Fruit fly (Drosophila melanogaster): Measurements from ENCODE around the gene Npl4.

Npl4 gene

DNA sequence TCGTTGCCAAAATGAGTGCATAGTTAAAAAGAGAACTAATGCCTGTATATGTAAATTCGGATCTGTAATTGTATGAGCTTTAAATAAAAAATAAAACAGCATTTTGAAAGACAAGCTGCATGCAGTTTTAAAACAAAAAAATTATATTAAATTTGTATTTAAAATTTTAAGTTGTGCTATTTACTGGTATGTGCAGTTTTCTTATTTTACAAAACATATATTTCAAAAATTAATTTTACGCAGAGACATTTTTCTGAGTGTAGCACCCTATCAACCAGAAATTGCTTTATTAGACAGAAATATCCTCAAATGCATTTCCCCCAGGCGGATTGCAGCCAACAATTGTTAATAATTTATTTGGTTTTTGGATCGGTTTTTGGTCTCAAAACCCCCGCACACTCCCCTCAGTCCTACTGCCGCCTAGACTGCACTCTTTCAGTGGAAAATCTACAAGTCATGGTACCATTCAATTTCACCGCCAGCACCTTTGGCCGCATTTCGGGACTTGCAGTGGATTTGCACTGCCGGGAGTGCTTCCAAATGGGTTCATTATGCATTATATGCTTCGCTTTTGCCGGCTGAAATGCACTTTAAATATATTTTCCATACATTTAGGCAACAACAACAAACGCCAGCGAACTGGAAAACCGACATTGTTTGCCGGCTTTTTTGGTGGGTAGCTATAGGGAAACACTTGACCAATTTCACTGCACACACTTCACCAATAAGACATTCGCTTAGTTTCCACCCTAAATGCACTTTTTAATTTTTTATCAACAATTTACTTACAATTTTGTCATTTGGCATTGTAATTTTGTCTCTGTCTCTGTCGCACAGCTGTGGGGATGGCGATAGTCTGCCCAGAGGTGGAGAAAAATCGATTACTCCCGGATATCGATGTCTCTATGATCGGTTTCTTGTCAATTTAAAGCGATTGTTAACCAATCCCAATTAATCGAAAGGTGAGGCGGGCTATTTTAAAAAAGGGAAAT lies at the start of gene Npl4:
Gene Npl4, minus strand, starts transcription at position 863 of the 992 bp plus-strand sequence.
- TF ChIP-seq ttk (optimal IDR thresholded peaks at IDR 0.05) (no peak), Myc (optimal IDR thresholded peaks at IDR 0.05) (no peak), psq (optimal IDR thresholded peaks at IDR 0.05) (no peak), insv (optimal IDR thresholded peaks at IDR 0.05) (no peak), Sin3A (optimal IDR thresholded peaks at IDR 0.05) (no peak), h (optimal IDR thresholded peaks at IDR 0.05) (no peak)

DNA sequence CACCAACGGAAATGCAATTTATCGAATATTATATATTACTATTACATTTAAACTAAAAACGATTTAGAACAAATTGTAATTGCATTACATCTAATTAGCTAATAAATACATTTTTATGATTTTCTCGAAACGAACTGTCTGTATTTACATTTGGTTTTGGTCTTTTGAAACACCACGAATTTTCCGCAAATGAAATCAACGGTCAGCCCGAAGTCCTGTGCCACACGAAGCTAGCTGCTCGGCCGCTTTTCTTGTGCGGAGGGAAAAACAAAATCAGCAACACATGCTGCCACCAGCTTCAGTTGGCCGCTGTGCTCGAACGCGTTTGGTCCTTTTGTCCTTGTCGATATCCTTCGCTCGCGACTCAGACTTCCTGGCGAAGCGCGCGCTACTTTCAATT lies 41.0 kb upstream of the Npl4 start, which contains the start of gene Lgr3:
Gene Lgr3, plus strand, starts transcription at position 301 of the 400 bp plus-strand sequence.
- TF ChIP-seq ttk (optimal IDR thresholded peaks at IDR 0.05): no peak
- no peak for TF ChIP-seq Myc (optimal IDR thresholded peaks at IDR 0.05)
- no peak for TF ChIP-seq insv (optimal IDR thresholded peaks at IDR 0.05)
- TF ChIP-seq h (optimal IDR thresholded peaks at IDR 0.05): no peak
- TF ChIP-seq Sin3A (optimal IDR thresholded peaks at IDR 0.05): no peak
- no peak for TF ChIP-seq psq (optimal IDR thresholded peaks at IDR 0.05)

DNA sequence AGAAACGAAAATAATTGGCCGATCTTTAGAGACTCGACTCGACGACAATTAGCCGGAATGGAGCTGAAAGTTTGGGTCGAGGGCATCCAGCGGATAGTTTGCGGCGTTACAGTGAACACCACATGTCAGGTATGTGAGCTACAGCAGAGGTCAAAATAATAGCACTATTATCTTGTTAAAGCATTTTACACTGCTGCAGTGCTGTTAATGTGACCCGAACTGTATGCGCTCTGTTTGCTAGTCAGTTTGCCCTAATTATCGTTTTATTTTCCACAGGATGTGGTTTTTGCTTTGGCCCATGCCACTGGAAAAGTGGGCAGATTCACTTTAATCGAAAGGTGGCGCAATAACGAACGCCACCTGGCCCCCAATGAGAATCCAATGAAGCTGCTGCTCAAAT lies 37.9 kb upstream of the Npl4 start:
- no peak for TF ChIP-seq insv (optimal IDR thresholded peaks at IDR 0.05)

DNA sequence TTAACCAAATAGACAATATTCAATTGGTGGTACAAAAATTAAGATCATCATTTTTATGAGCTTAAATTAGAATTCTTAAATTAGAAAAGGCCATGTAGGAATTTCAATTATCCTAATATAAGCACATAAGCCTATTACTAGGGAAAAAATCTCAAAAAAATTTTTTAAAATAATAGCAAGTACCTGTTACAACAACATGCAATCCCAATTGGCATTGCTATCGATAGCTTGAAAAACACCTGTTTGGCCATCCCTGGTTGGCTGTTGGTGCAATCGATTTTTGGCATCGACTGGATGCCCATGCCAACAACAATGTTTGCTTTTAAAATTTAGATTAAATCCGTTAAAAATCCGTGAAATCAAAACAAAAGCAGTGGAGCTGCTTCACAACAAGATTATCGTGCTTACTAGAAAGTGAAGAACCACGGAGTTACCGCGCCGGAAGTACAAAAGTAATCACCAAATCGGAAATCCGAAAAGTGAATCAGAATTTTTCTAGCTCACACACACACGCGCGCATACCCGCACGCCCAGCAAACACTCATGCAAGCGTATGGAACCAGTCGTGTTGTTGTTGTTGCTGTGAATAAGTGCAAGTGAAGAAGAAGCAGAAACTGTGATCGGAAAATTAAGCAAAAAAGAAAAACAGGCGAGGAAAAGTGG lies 37.2 kb upstream of the Npl4 start, which contains the start of gene RASSF8:
Gene RASSF8, plus strand, starts transcription at position 265 of the 663 bp plus-strand sequence.
- TF ChIP-seq h (optimal IDR thresholded peaks at IDR 0.05): no peak
- TF ChIP-seq psq (optimal IDR thresholded peaks at IDR 0.05): no peak
- no peak for TF ChIP-seq ttk (optimal IDR thresholded peaks at IDR 0.05)
- no peak for TF ChIP-seq Sin3A (optimal IDR thresholded peaks at IDR 0.05)
- no peak for TF ChIP-seq Myc (optimal IDR thresholded peaks at IDR 0.05)
- no peak for TF ChIP-seq insv (optimal IDR thresholded peaks at IDR 0.05)

DNA sequence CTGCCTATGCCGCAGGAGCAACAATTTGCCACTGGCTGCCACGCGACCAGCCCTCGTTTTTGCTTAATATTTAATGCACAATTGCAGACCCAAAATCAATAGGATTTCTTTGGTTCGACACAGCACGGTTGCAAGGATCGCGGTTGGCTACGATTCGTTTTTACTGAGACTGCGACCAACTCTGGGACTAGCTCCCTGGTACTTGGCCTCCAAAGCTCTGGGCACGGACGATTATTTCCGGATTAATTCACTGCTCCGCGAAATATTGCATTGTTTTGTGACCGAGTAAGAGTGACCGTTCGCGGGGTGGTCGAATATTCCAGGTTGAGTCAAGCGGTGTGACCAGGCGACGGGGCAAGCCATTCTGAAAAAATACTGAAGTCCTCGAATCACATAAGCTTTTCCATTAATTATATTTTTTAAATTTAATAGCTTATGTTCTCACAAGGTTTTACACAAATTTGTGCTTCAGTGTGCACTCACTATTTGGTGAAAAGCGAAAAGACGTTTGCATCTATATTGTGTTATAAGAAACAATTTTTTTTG lies 36.6 kb upstream of the Npl4 start, which contains the start of gene Tnks:
Gene Tnks, minus strand, starts transcription at position 302 of the 546 bp plus-strand sequence.
- TF ChIP-seq ttk (optimal IDR thresholded peaks at IDR 0.05) (no peak), psq (optimal IDR thresholded peaks at IDR 0.05) (no peak), insv (optimal IDR thresholded peaks at IDR 0.05) (no peak), h (optimal IDR thresholded peaks at IDR 0.05) (no peak), Sin3A (optimal IDR thresholded peaks at IDR 0.05) (no peak), Myc (optimal IDR thresholded peaks at IDR 0.05) (no peak)

DNA sequence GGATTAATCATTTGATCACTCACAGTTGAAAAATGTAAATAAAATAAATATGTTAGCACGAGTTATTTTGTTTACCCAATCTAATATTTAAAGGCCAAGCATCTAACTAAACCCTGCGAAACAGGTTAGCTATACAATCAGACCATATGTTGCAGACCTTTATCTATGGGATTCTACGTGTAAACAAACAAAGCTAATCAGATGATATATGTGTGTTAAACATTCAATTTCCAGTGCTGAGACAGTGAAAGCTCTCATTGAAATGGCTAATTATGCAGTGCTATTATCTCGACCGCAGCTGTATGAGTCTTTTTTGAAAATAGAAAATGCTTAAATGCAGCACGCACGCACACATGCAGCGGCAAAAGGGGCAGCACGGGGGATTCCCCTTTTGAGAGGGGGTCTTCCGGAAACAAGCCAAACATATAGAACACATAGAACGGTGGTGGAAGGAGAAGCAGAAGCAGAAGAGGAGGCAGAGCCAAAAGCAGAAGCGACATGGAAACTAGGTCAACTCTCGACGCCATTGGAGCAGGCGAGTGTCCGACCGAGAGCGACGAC lies 35.5 kb upstream of the Npl4 start:
- TF ChIP-seq Myc (optimal IDR thresholded peaks at IDR 0.05): no peak
- TF ChIP-seq h (optimal IDR thresholded peaks at IDR 0.05): no peak
- no peak for TF ChIP-seq psq (optimal IDR thresholded peaks at IDR 0.05)
- TF ChIP-seq ttk (optimal IDR thresholded peaks at IDR 0.05): no peak
- TF ChIP-seq insv (optimal IDR thresholded peaks at IDR 0.05): no peak
- no peak for TF ChIP-seq Sin3A (optimal IDR thresholded peaks at IDR 0.05)

DNA sequence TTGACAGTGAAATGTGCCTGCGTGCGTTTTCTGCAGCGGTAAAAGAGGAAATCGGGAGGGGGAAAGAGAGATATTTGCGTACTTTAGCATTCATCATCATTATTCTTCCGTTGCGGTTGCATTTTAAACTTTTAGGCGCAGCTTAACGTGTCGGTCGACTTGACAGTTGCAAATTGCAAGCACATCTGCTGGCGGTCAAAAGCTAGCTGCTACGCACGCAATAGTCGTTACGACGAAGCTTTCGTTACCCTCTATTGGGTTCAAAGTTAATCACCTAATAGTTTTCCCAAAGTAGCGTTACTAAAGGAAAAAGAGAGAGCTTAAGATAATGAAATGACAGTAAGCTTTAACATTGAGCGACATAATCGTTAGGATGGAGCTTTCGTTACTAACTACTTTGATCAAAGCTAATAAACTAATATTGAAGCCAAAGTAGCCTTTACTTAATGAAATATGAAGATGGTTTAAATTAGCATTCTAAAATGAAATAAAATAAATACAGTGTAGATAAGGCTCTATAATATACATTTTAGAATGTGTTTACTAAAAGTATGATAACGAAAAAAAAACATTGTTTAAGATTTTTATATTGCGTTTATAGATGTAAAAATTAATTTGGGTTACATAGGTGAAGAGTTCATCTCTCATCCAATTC lies 27.7 kb upstream of the Npl4 start:
- TF ChIP-seq ttk (optimal IDR thresholded peaks at IDR 0.05): no peak
- no peak for TF ChIP-seq h (optimal IDR thresholded peaks at IDR 0.05)
- TF ChIP-seq insv (optimal IDR thresholded peaks at IDR 0.05): no peak

DNA sequence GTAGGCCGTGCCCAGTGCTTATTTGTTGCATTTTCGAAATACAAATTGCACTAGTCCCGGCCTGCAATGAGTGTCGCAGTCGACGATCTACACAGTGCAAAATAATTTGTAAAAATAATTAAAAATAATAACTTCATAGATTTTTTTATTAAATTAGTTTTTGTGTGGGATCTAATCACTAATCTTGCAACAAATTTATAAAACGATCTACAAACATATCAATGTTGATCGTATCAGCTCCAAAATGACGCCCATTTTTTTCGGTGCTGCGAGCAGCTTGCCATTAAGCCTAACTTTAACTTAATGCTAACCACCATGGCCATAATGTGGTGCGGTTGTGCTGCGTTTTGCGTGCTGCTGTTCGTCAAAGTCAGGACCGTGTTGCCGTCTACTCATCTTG lies 27.0 kb upstream of the Npl4 start:
- TF ChIP-seq insv (optimal IDR thresholded peaks at IDR 0.05): no peak
- no peak for TF ChIP-seq ttk (optimal IDR thresholded peaks at IDR 0.05)
- no peak for TF ChIP-seq Sin3A (optimal IDR thresholded peaks at IDR 0.05)
- no peak for TF ChIP-seq h (optimal IDR thresholded peaks at IDR 0.05)
- no peak for TF ChIP-seq psq (optimal IDR thresholded peaks at IDR 0.05)
- TF ChIP-seq Myc (optimal IDR thresholded peaks at IDR 0.05): no peak

DNA sequence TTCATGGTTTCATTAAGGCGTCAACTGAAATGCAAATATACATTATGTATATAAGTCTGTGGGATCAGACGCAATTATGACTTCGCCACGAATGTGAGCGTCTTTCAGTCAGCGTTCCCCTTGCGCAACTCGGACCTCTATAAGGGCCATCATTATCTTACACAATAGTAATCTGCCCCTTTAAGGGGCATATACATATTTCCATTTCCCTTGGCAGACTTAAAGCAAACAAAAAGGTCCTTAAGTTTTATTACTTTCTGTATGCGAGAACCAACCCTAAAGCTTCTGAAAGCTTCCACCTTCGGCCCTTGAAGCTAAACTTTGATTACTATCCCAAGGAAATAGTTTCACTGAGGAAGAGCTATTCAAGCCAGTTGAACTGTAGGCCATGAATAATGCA lies 26.0 kb upstream of the Npl4 start:
- TF ChIP-seq Sin3A (optimal IDR thresholded peaks at IDR 0.05): no peak
- no peak for TF ChIP-seq psq (optimal IDR thresholded peaks at IDR 0.05)
- no peak for TF ChIP-seq ttk (optimal IDR thresholded peaks at IDR 0.05)
- no peak for TF ChIP-seq Myc (optimal IDR thresholded peaks at IDR 0.05)
- no peak for TF ChIP-seq insv (optimal IDR thresholded peaks at IDR 0.05)
- no peak for TF ChIP-seq h (optimal IDR thresholded peaks at IDR 0.05)

DNA sequence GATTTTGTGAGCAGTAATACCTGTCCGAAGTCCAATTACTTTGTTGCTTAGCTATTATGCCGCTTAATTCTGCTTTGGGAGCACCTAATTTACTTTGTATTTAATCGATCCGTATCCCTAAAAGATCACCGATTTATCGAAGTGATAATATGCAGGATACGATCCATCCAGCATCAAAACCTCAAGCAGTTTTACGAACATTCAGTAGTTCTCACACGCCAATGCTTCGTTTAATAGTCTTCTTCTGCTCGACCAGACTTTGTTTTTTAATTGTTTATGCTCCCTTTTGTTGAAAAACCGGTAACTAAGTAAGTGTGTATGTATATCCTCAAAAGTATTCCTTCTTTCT lies 23.8 kb upstream of the Npl4 start:
- TF ChIP-seq Sin3A (optimal IDR thresholded peaks at IDR 0.05) (no peak), insv (optimal IDR thresholded peaks at IDR 0.05) (no peak), h (optimal IDR thresholded peaks at IDR 0.05) (no peak), ttk (optimal IDR thresholded peaks at IDR 0.05) (no peak), Myc (optimal IDR thresholded peaks at IDR 0.05) (no peak), psq (optimal IDR thresholded peaks at IDR 0.05) (no peak)

DNA sequence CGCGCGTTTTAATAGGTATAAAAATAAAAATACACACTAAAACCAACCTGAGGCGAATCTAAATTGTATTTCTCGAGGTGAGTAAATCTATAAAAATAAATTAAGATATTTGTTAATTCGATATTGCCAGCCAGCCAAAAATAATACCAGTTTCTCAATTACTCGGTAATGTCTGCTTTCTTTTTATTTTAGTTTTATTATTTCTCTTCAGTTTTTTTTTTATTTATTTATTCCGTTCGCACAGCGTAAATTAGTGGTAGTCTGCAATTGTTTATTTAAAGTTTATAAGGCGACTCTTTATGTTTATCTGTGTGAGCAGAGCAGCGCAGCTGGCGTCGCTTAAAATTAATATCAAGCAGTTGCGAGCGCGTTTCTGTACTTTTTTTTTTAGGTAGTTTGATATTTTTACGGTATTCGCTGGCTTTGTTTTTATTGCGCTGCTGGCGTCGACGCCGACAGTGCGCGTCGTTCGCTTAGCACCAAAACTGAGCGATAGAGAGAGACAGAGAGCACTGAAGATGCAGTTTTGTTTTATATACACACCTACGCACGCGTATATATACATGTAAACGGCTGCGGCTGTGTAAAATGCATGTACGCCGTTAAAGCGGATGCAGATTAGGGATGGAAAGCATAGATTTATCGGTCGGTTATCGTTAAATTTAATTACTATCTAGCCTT lies 23.3 kb upstream of the Npl4 start:
- no peak for TF ChIP-seq h (optimal IDR thresholded peaks at IDR 0.05)
- no peak for TF ChIP-seq ttk (optimal IDR thresholded peaks at IDR 0.05)
- no peak for TF ChIP-seq Sin3A (optimal IDR thresholded peaks at IDR 0.05)
- no peak for TF ChIP-seq insv (optimal IDR thresholded peaks at IDR 0.05)
- TF ChIP-seq psq (optimal IDR thresholded peaks at IDR 0.05): no peak
- no peak for TF ChIP-seq Myc (optimal IDR thresholded peaks at IDR 0.05)

Measured in Kc167 (cell line).